Fruit fly (Drosophila melanogaster): ENCODE data around the gene CG8360.

CG8360 gene

dm6 chr2L:8209362-8209761 lies 3.4 kb upstream of the CG8360 start:
- TF ChIP-seq Snoo (tag; optimal IDR thresholded peaks at IDR 0.05) (no peak), EcR (GFP tag; optimal IDR thresholded peaks at IDR 0.05) (no peak), CG12605 (GFP tag; IDR thresholded peaks at IDR 0.05) (no peak), rn (GFP tag; IDR thresholded peaks at IDR 0.05) (no peak), CG8159 (tag; optimal IDR thresholded peaks at IDR 0.05) (no peak), Pif1B (GFP tag; optimal IDR thresholded peaks at IDR 0.05) (no peak), CG17806 (tag; optimal IDR thresholded peaks at IDR 0.05) (no peak), fd96Ca (GFP tag; IDR thresholded peaks at IDR 0.05) (no peak), CG9948 (tag; optimal IDR thresholded peaks at IDR 0.05) (no peak), CG34367 (tag; optimal IDR thresholded peaks at IDR 0.05) (no peak), Ets98B (GFP tag; IDR thresholded peaks at IDR 0.05) (no peak), CG8301 (tag; optimal IDR thresholded peaks at IDR 0.05) (no peak), D1 (tag; optimal IDR thresholded peaks at IDR 0.05) (no peak), CG14655 (GFP tag; optimal IDR thresholded peaks at IDR 0.05) (no peak), gl (tag; optimal IDR thresholded peaks at IDR 0.05) (no peak), Pif1A (GFP tag; optimal IDR thresholded peaks at IDR 0.05) (no peak), CG4496 (GFP tag; IDR thresholded peaks at IDR 0.05) (no peak), CG10348 (GFP tag; IDR thresholded peaks at IDR 0.05) (no peak)

dm6 chr2L:8210468-8210867 lies 2.3 kb upstream of the CG8360 start:
- TF ChIP-seq D1 (tag; optimal IDR thresholded peaks at IDR 0.05): no peak

- TF ChIP-seq CG8159 (tag; optimal IDR thresholded peaks at IDR 0.05) (peak; percentile 43), CG34367 (tag; optimal IDR thresholded peaks at IDR 0.05) (no peak), Pif1A (GFP tag; optimal IDR thresholded peaks at IDR 0.05) (peak; percentile 48), D1 (tag; optimal IDR thresholded peaks at IDR 0.05) (no peak), CG15710 (tag; optimal IDR thresholded peaks at IDR 0.05) (peak; percentile 28), CG4496 (GFP tag; IDR thresholded peaks at IDR 0.05) (0 out of 3 replicates have a peak, but pooled peaks have one; percentile 3), CG17806 (tag; optimal IDR thresholded peaks at IDR 0.05) (peak; percentile 9), EcR (GFP tag; optimal IDR thresholded peaks at IDR 0.05) (peak; percentile 14), CG14655 (GFP tag; optimal IDR thresholded peaks at IDR 0.05) (peak; percentile 14), Pif1B (GFP tag; optimal IDR thresholded peaks at IDR 0.05) (peak; percentile 30), CG9948 (tag; optimal IDR thresholded peaks at IDR 0.05) (no peak)
Measured at dm6 chr2L:8211070-8211469, 1.7 kb upstream of the CG8360 start, which contains the start of gene Ssb-c31a. Gene Ssb-c31a, plus strand, starts transcription at chr2L:8211347.

dm6 chr2L:8213987-8214386 lies 1.2 kb downstream of the CG8360 start, which contains the start of gene CG8353:
Gene CG8353, plus strand, starts transcription at chr2L:8214045.
- TF ChIP-seq rn (GFP tag; IDR thresholded peaks at IDR 0.05) (no peak), Snoo (tag; optimal IDR thresholded peaks at IDR 0.05) (no peak), CG32121 (GFP tag; IDR thresholded peaks at IDR 0.05) (peak; percentile 43; the same call in 1 of the 2 replicates), Pif1A (GFP tag; optimal IDR thresholded peaks at IDR 0.05) (no peak), CG14655 (GFP tag; optimal IDR thresholded peaks at IDR 0.05) (no peak), CG8159 (tag; optimal IDR thresholded peaks at IDR 0.05) (no peak), CG13204 (GFP tag; optimal IDR thresholded peaks at IDR 0.05) (no peak), gl (tag; optimal IDR thresholded peaks at IDR 0.05) (no peak), CG10348 (GFP tag; IDR thresholded peaks at IDR 0.05) (no peak), CG15710 (tag; optimal IDR thresholded peaks at IDR 0.05) (no peak), CG12605 (GFP tag; IDR thresholded peaks at IDR 0.05) (no peak), CG4496 (GFP tag; IDR thresholded peaks at IDR 0.05) (0 out of 3 replicates have a peak, but pooled peaks have one; percentile 32), fd96Ca (GFP tag; IDR thresholded peaks at IDR 0.05) (no peak), CG8301 (tag; optimal IDR thresholded peaks at IDR 0.05) (no peak), CG34367 (tag; optimal IDR thresholded peaks at IDR 0.05) (no peak)

dm6 chr2L:8215259-8215929 lies 2.6 kb downstream of the CG8360 start, which contains the start of gene CG8349:
Gene CG8349, plus strand, starts transcription at chr2L:8215915.
- TF ChIP-seq CG13204 (GFP tag; optimal IDR thresholded peaks at IDR 0.05) (no peak), CG12605 (GFP tag; IDR thresholded peaks at IDR 0.05) (no peak), CG32121 (GFP tag; IDR thresholded peaks at IDR 0.05) (no peak), CG34367 (tag; optimal IDR thresholded peaks at IDR 0.05) (no peak), CG17806 (tag; optimal IDR thresholded peaks at IDR 0.05) (no peak), CG15710 (tag; optimal IDR thresholded peaks at IDR 0.05) (no peak), fd96Ca (GFP tag; IDR thresholded peaks at IDR 0.05) (no peak), Snoo (tag; optimal IDR thresholded peaks at IDR 0.05) (no peak), CG9948 (tag; optimal IDR thresholded peaks at IDR 0.05) (no peak), Ets98B (GFP tag; IDR thresholded peaks at IDR 0.05) (no peak), CG14655 (GFP tag; optimal IDR thresholded peaks at IDR 0.05) (no peak), CG8301 (tag; optimal IDR thresholded peaks at IDR 0.05) (no peak), CG4496 (GFP tag; IDR thresholded peaks at IDR 0.05) (no peak)

- TF ChIP-seq Snoo (tag; optimal IDR thresholded peaks at IDR 0.05) (no peak), CG13204 (GFP tag; optimal IDR thresholded peaks at IDR 0.05) (no peak), CG8159 (tag; optimal IDR thresholded peaks at IDR 0.05) (no peak), EcR (GFP tag; optimal IDR thresholded peaks at IDR 0.05) (no peak), D1 (tag; optimal IDR thresholded peaks at IDR 0.05) (no peak), CG8301 (tag; optimal IDR thresholded peaks at IDR 0.05) (no peak), CG4496 (GFP tag; IDR thresholded peaks at IDR 0.05) (no peak), CG34367 (tag; optimal IDR thresholded peaks at IDR 0.05) (no peak), fd96Ca (GFP tag; IDR thresholded peaks at IDR 0.05) (no peak), Ets98B (GFP tag; IDR thresholded peaks at IDR 0.05) (no peak), rn (GFP tag; IDR thresholded peaks at IDR 0.05) (no peak), gl (tag; optimal IDR thresholded peaks at IDR 0.05) (no peak), CG9948 (tag; optimal IDR thresholded peaks at IDR 0.05) (no peak), CG15710 (tag; optimal IDR thresholded peaks at IDR 0.05) (no peak)
Measured at dm6 chr2L:8217917-8218316, 5.2 kb downstream of the CG8360 start, which contains the start of gene CG8292. Gene CG8292, minus strand, starts transcription at chr2L:8218017.
